Worm (Caenorhabditis elegans): ENCODE measurements around the gene srx-130.

The srx-130 gene

ce11 chrV:13818824-13819408, 24.3 kb upstream of the srx-130 start, which contains the start of gene sel-10 (continued):
- TF ChIP-seq unc-86 (tag; optimal IDR thresholded peaks at IDR 0.05): peak; percentile 74
- peak; percentile 57 for TF ChIP-seq lir-3 (tag; optimal IDR thresholded peaks at IDR 0.05; ENCODE audit: poor library complexity)
- peak; percentile 55 for TF ChIP-seq nhr-77 (tag; optimal IDR thresholded peaks at IDR 0.05)
- no peak for TF ChIP-seq ces-1 (GFP tag; optimal IDR thresholded peaks at IDR 0.05)
- TF ChIP-seq ceh-8 (GFP tag; optimal IDR thresholded peaks at IDR 0.05): peak; percentile 61
- peak; percentile 82 for TF ChIP-seq nhr-19 (GFP tag; conservative IDR thresholded peaks at IDR 0.05)
- no peak for TF ChIP-seq pqm-1 (tag; optimal IDR thresholded peaks at IDR 0.05)
- peak; percentile 43 for TF ChIP-seq elt-2 (tag; optimal IDR thresholded peaks at IDR 0.05)
- peak; percentile 78 to 84 for TF ChIP-seq lin-35 (GFP tag; optimal IDR thresholded peaks at IDR 0.05)
- TF ChIP-seq efl-1 (optimal IDR thresholded peaks at IDR 0.05): peak; percentile 75 to 81
- peak; percentile 71 to 98 for TF ChIP-seq efl-1 (GFP tag; optimal IDR thresholded peaks at IDR 0.05 in 1 of 2)
- no peak for TF ChIP-seq unc-62 (GFP tag; optimal IDR thresholded peaks at IDR 0.05)
- TF ChIP-seq mef-2 (tag; optimal IDR thresholded peaks at IDR 0.05): no peak
- peak; percentile 83 for TF ChIP-seq nhr-20 (tag; optimal IDR thresholded peaks at IDR 0.05)
- TF ChIP-seq tbx-2 (tag; optimal IDR thresholded peaks at IDR 0.05): peak; percentile 77
- peak; percentile 95 for TF ChIP-seq mep-1 (tag; optimal IDR thresholded peaks at IDR 0.05)
- TF ChIP-seq sup-37 (GFP tag; optimal IDR thresholded peaks at IDR 0.05): peak; percentile 6
- TF ChIP-seq elt-3 (tag; optimal IDR thresholded peaks at IDR 0.05): peak in 1 of 6 experiments; percentile 75
- peak; percentile 55 for TF ChIP-seq sox-4 (tag; optimal IDR thresholded peaks at IDR 0.05)
- no peak for TF ChIP-seq vab-15 (tag; optimal IDR thresholded peaks at IDR 0.05)
- no peak for TF ChIP-seq mab-9 (GFP tag; IDR thresholded peaks at IDR 0.05)
- TF ChIP-seq fkh-4 (tag; optimal IDR thresholded peaks at IDR 0.05; ENCODE audit: borderline replicate concordance): no peak
- TF ChIP-seq efl-3 (GFP tag; optimal IDR thresholded peaks at IDR 0.05): no peak
- TF ChIP-seq zip-4 (GFP tag; optimal IDR thresholded peaks at IDR 0.05): peak; percentile 41
- TF ChIP-seq swsn-7 (tag; optimal IDR thresholded peaks at IDR 0.05): peak; percentile 85
- TF ChIP-seq ceh-63 (GFP tag; optimal IDR thresholded peaks at IDR 0.05): no peak
- no peak for TF ChIP-seq nhr-237 (tag; optimal IDR thresholded peaks at IDR 0.05)
- TF ChIP-seq ceh-90 (tag; optimal IDR thresholded peaks at IDR 0.05): peak; percentile 49
- TF ChIP-seq tlp-1 (tag; optimal IDR thresholded peaks at IDR 0.05): no peak
- TF ChIP-seq irx-1 (tag; optimal IDR thresholded peaks at IDR 0.05): peak; percentile 64
- TF ChIP-seq jun-1 (tag; optimal IDR thresholded peaks at IDR 0.05): peak; percentile 50
- TF ChIP-seq F16B12.6 (tag; optimal IDR thresholded peaks at IDR 0.05): peak; percentile 2
- no peak for TF ChIP-seq C34B4.2 (tag; optimal IDR thresholded peaks at IDR 0.05)
- no peak for TF ChIP-seq ama-1 (optimal IDR thresholded peaks at IDR 0.05)
- TF ChIP-seq nhr-28 (tag; optimal IDR thresholded peaks at IDR 0.05): no peak
- peak; percentile 87 for TF ChIP-seq nhr-71 (tag; optimal IDR thresholded peaks at IDR 0.05)
- TF ChIP-seq fkh-10 (GFP tag; optimal IDR thresholded peaks at IDR 0.05): no peak
- TF ChIP-seq snu-23 (GFP tag; optimal IDR thresholded peaks at IDR 0.05): peak; percentile 81
- no peak for TF ChIP-seq hpl-2 (GFP tag; optimal IDR thresholded peaks at IDR 0.05)
- peak in 1 of 2 experiments; percentile 0 for TF ChIP-seq ztf-11 (tag; optimal IDR thresholded peaks at IDR 0.05)
- peak; percentile 9 for TF ChIP-seq egl-13 (tag; optimal IDR thresholded peaks at IDR 0.05)
- TF ChIP-seq zag-1 (tag; optimal IDR thresholded peaks at IDR 0.05): no peak
- TF ChIP-seq grh-1 (GFP tag; IDR thresholded peaks at IDR 0.05): peak; percentile 15; the same call in 1 of the 2 replicates
- no peak for TF ChIP-seq nhr-12 (tag; optimal IDR thresholded peaks at IDR 0.05)
- TF ChIP-seq isw-1 (GFP tag; IDR thresholded peaks at IDR 0.05): peak; percentile 68

Data from whole organism, L1 larva.